Fruit fly (Drosophila melanogaster): ENCODE measurements around the gene Cad86C.

Gene Cad86C

dm6 chr3R:10893327-10893726 lies 66.4 kb downstream of the Cad86C start, which contains the start of gene CG6621 (continued):
- TF ChIP-seq Doc3 (GFP tag; IDR thresholded peaks at IDR 0.05; ENCODE audit: partially characterized antibody) (no peak), CG12769 (tag; optimal IDR thresholded peaks at IDR 0.05) (no peak), nmo (GFP tag; optimal IDR thresholded peaks at IDR 0.05) (peak; percentile 75), CG13424 (tag; optimal IDR thresholded peaks at IDR 0.05) (peak; percentile 16), dmrt11E (tag; optimal IDR thresholded peaks at IDR 0.05) (no peak), gce (GFP tag; IDR thresholded peaks at IDR 0.05) (no peak), CG7271 (tag; optimal IDR thresholded peaks at IDR 0.05) (no peak), CG34422 (GFP tag; IDR thresholded peaks at IDR 0.05) (peak; percentile 43; the same call in 2 of the 3 replicates), gfzf (GFP tag; optimal IDR thresholded peaks at IDR 0.05) (peak; percentile 98), CG10979 (tag; optimal IDR thresholded peaks at IDR 0.05) (no peak), CG6765 (GFP tag; optimal IDR thresholded peaks at IDR 0.05) (no peak), Myb (GFP tag; optimal IDR thresholded peaks at IDR 0.05) (peak; percentile 95), CG1647 (GFP tag; optimal IDR thresholded peaks at IDR 0.05) (no peak), fd64A (GFP tag; optimal IDR thresholded peaks at IDR 0.05) (no peak), otp (GFP tag; IDR thresholded peaks at IDR 0.05) (no peak), CG18476 (GFP tag; optimal IDR thresholded peaks at IDR 0.05) (no peak), NK7.1 (GFP tag; optimal IDR thresholded peaks at IDR 0.05) (no peak), CG14667 (GFP tag; IDR thresholded peaks at IDR 0.05) (no peak), Nf-YA (GFP tag; IDR thresholded peaks at IDR 0.05) (no peak), CG12391 (tag; optimal IDR thresholded peaks at IDR 0.05) (peak; percentile 31), trem (tag; optimal IDR thresholded peaks at IDR 0.05) (peak; percentile 89), Asciz (GFP tag; optimal IDR thresholded peaks at IDR 0.05) (no peak), HHEX (GFP tag; optimal IDR thresholded peaks at IDR 0.05) (no peak), scrt (GFP tag; optimal IDR thresholded peaks at IDR 0.05) (no peak), CG9609 (GFP tag; optimal IDR thresholded peaks at IDR 0.05) (peak; percentile 56), cas (GFP tag; IDR thresholded peaks at IDR 0.05) (no peak), CG32532 (GFP tag; IDR thresholded peaks at IDR 0.05) (peak; percentile 36), Spps (tag; optimal IDR thresholded peaks at IDR 0.05) (no peak), CG11247 (GFP tag; IDR thresholded peaks at IDR 0.05) (no peak), CG15011 (GFP tag; optimal IDR thresholded peaks at IDR 0.05) (no peak), rib (GFP tag; IDR thresholded peaks at IDR 0.05) (no peak), ase (GFP tag; IDR thresholded peaks at IDR 0.05) (no peak), pita (GFP tag; optimal IDR thresholded peaks at IDR 0.05) (peak; percentile 86), Aef1 (GFP tag; IDR thresholded peaks at IDR 0.05) (no peak), so (GFP tag; IDR thresholded peaks at IDR 0.05) (no peak), amos (GFP tag; IDR thresholded peaks at IDR 0.05; ENCODE audit: partially characterized antibody) (peak; percentile 73; the same call in 1 of the 2 replicates), CG9876 (GFP tag; optimal IDR thresholded peaks at IDR 0.05) (no peak), Dek (tag; optimal IDR thresholded peaks at IDR 0.05) (peak; percentile 36), CG6654 (GFP tag; optimal IDR thresholded peaks at IDR 0.05) (no peak), Poxn (GFP tag; IDR thresholded peaks at IDR 0.05) (no peak), zen (tag; optimal IDR thresholded peaks at IDR 0.05) (peak; percentile 52), CG8765 (GFP tag; IDR thresholded peaks at IDR 0.05) (no peak), phol (tag; optimal IDR thresholded peaks at IDR 0.05) (peak; percentile 71), nom (GFP tag; optimal IDR thresholded peaks at IDR 0.05) (no peak), Lhr (GFP tag; optimal IDR thresholded peaks at IDR 0.05) (peak; percentile 96), CG6791 (GFP tag; IDR thresholded peaks at IDR 0.05; ENCODE audit: partially characterized antibody) (peak; percentile 67; the same call in 2 of the 3 replicates), kay (GFP tag; optimal IDR thresholded peaks at IDR 0.05) (no peak), Doc2 (GFP tag; IDR thresholded peaks at IDR 0.05) (no peak), CG2889 (GFP tag; IDR thresholded peaks at IDR 0.05) (no peak), fd102C (GFP tag; optimal IDR thresholded peaks at IDR 0.05) (no peak), CG33557 (GFP tag; optimal IDR thresholded peaks at IDR 0.05) (no peak)
